Worm (Caenorhabditis elegans) whole organism, early embryonic: ENCODE data around the gene ttr-5.

Experiments used
- B0310.2 ChIP-seq: sonication (generic microtip); optimal IDR thresholded peaks from 2 replicates; lab custom pipeline; 2016; ENCODE audit warnings: mild to moderate bottlenecking, missing genetic modification characterization, missing compliant biosample characterization
- F13C5.2 ChIP-seq: sonication (generic microtip); optimal IDR thresholded peaks from 2 replicates; lab custom pipeline; 2017; ENCODE audit warnings: mild to moderate bottlenecking, missing genetic modification characterization, inconsistent platforms, missing compliant biosample characterization
- aly-1 ChIP-seq: sonication (generic microtip); optimal IDR thresholded peaks from 2 replicates; lab custom pipeline; 2016; ENCODE audit warnings: missing genetic modification characterization, missing compliant biosample characterization
- ama-1 ChIP-seq: fragments of 150-350 bp; optimal IDR thresholded peaks from 2 replicates; lab custom pipeline; 2014
- ets-7 ChIP-seq: sonication (generic microtip); optimal IDR thresholded peaks from 2 replicates; lab custom pipeline; 2016; ENCODE audit warnings: missing genotype, missing genetic modification characterization, missing compliant biosample characterization
- flt-1 ChIP-seq: fragments of 200-800 bp; sonication (Bioruptor generic); IDR thresholded peaks from 2 replicates; pipeline ENCODE4 v1.3.6; 2022; ENCODE audit warnings: missing genetic modification characterization, missing compliant biosample characterization
- hmbx-1 ChIP-seq: sonication (generic microtip); optimal IDR thresholded peaks from 2 replicates; lab custom pipeline; 2016; ENCODE audit warnings: mild to moderate bottlenecking, missing genetic modification characterization, missing compliant biosample characterization
- hmg-4 ChIP-seq: fragments of 200-800 bp; sonication (Bioruptor generic); optimal IDR thresholded peaks from 2 replicates; lab custom pipeline; 2018; ENCODE audit warnings: mild to moderate bottlenecking, missing genetic modification characterization, missing compliant biosample characterization
- hnd-1 ChIP-seq: sonication (generic microtip); optimal IDR thresholded peaks from 2 replicates; lab custom pipeline; 2016; ENCODE audit warnings: missing genetic modification characterization, missing compliant biosample characterization
- pes-1 ChIP-seq: fragments of 200-800 bp; sonication (Bioruptor generic); IDR thresholded peaks from 2 replicates; pipeline ENCODE4 v1.3.6; 2022; ENCODE audit warnings: missing genetic modification reagents, missing genetic modification characterization, missing compliant biosample characterization
- sea-1 ChIP-seq: fragments of 200-800 bp; sonication (Bioruptor generic); conservative IDR thresholded peaks from 2 replicates; pipeline ENCODE4 v1.3.6; 2022; ENCODE audit warnings: missing genetic modification characterization, missing compliant biosample characterization
- tbx-11 ChIP-seq: fragments of 200-800 bp; sonication (Bioruptor generic); IDR thresholded peaks from 2 replicates; pipeline ENCODE4 v1.3.6; 2022; ENCODE audit warnings: missing genetic modification characterization, missing compliant biosample characterization
- tbx-37 ChIP-seq: fragments of 200-800 bp; sonication (Bioruptor generic); conservative IDR thresholded peaks from 2 replicates; pipeline ENCODE4 v1.3.6; 2022; ENCODE audit warnings: missing genetic modification reagents, missing genetic modification characterization, missing compliant biosample characterization

- no peak for TF ChIP-seq hnd-1 (tag; lab: Kevin White, UChicago)
- no peak for TF ChIP-seq flt-1 (GFP tag; lab: Robert Waterston, UW)
- TF ChIP-seq pes-1, result no peak
- TF ChIP-seq B0310.2 (tag; lab: Kevin White, UChicago), result no peak
- TF ChIP-seq ama-1, result no peak
- TF ChIP-seq aly-1, result no peak
- no peak for TF ChIP-seq sea-1
- no peak for TF ChIP-seq tbx-11
- no peak for TF ChIP-seq tbx-37
- no peak for TF ChIP-seq ets-7
- TF ChIP-seq hmbx-1, result no peak
- no peak for TF ChIP-seq F13C5.2 (tag; lab: Kevin White, UChicago)
- no peak for TF ChIP-seq hmg-4 (GFP tag; lab: Kevin White, UChicago)
Observed at ce11 chrIII:9288540-9288939, 41.6 kb upstream of the ttr-5 start.
